Worm (Caenorhabditis elegans) whole organism, L1 larva: ENCODE data around the gene F53H1.3.

ENCODE experiments used
- blmp-1 ChIP-seq: fragments of 150-350 bp; optimal IDR thresholded peaks from 2 replicates; lab custom pipeline; 2014; ENCODE audit warnings: missing biosample characterization, missing genetic modification characterization
- lir-3 ChIP-seq: sonication (generic microtip); optimal IDR thresholded peaks from 2 replicates; lab custom pipeline; 2016; ENCODE audit warnings: mild to moderate bottlenecking, missing genetic modification characterization, moderate library complexity, missing compliant biosample characterization; ENCODE audit not compliant: poor library complexity
- nhr-19 ChIP-seq: fragments of 200-800 bp; sonication (Bioruptor generic); conservative IDR thresholded peaks from 2 replicates; pipeline ENCODE4 v1.3.6; 2022; ENCODE audit warnings: missing genetic modification characterization, missing compliant biosample characterization
- nhr-76 ChIP-seq: sonication (generic microtip); optimal IDR thresholded peaks from 2 replicates; lab custom pipeline; 2017; ENCODE audit warnings: missing biosample characterization, missing genetic modification characterization
- nhr-77 ChIP-seq: fragments of 150-350 bp; optimal IDR thresholded peaks from 2 replicates; lab custom pipeline; 2014; ENCODE audit warnings: missing biosample characterization, missing genetic modification characterization
- pag-3 ChIP-seq: sonication (generic microtip); optimal IDR thresholded peaks from 2 replicates; lab custom pipeline; 2017; ENCODE audit warnings: missing genetic modification characterization, mild to moderate bottlenecking, missing compliant biosample characterization, antibody characterized with exemption, borderline replicate concordance; ENCODE audit not compliant: insufficient read depth
- unc-130 ChIP-seq: fragments of 150-350 bp; optimal IDR thresholded peaks from 2 replicates; lab custom pipeline; 2017; ENCODE audit warnings: missing biosample characterization, missing genetic modification characterization, inconsistent platforms

- TF ChIP-seq lir-3 (tag; lab: Kevin White, UChicago) = no peak
- no peak for TF ChIP-seq pag-3 (tag; lab: Kevin White, UChicago)
- no peak for TF ChIP-seq nhr-77 (tag; lab: Kevin White, UChicago)
- no peak for TF ChIP-seq blmp-1 (tag; lab: Kevin White, UChicago)
- TF ChIP-seq nhr-19 = no peak
- TF ChIP-seq unc-130 (tag; lab: Kevin White, UChicago) = no peak
- TF ChIP-seq nhr-76 (tag; lab: Kevin White, UChicago) = no peak
Measured at ce11 chrIV:1284877-1285276, 44.1 kb upstream of the F53H1.3 start.
